Fruit fly (Drosophila melanogaster) whole organism, embryonic: ENCODE measurements around the gene CG9919.
A peak's percentile ranks its signal among the peaks of the same experiment; 100 is the strongest.

Experiments
- CG10654 ChIP-seq: fragments of 200-800 bp; sonication (Bioruptor generic); optimal IDR thresholded peaks from 2 replicates; lab custom pipeline; 2016; ENCODE audit warnings: missing biosample characterization, missing genetic modification characterization
- CG11723 ChIP-seq: fragments of 200-800 bp; sonication (Bioruptor generic); optimal IDR thresholded peaks from 2 replicates; lab custom pipeline; 2017; ENCODE audit warnings: missing biosample characterization, mild to moderate bottlenecking, missing genetic modification characterization
- CG12299 ChIP-seq: fragments of 200-800 bp; sonication (Bioruptor generic); optimal IDR thresholded peaks from 2 replicates; lab custom pipeline; 2018; ENCODE audit warnings: missing biosample characterization, mild to moderate bottlenecking, missing genetic modification characterization
- CG14014 ChIP-seq: fragments of 200-800 bp; sonication (Bioruptor generic); IDR thresholded peaks from 2 replicates; pipeline ENCODE4 v1.3.6; 2022; ENCODE audit warnings: missing biosample characterization, missing genetic modification characterization
- CG14441 ChIP-seq: fragments of 200-800 bp; sonication (Bioruptor generic); IDR thresholded peaks from 2 replicates; pipeline ENCODE4 v1.3.6; 2022; ENCODE audit warnings: missing biosample characterization, missing genetic modification characterization
- CG15073 ChIP-seq: fragments of 200-800 bp; sonication (Bioruptor generic); optimal IDR thresholded peaks from 2 replicates; lab custom pipeline; 2016; ENCODE audit warnings: missing biosample characterization, missing genetic modification characterization
- CG1832 ChIP-seq: fragments of 200-800 bp; sonication (Bioruptor generic); optimal IDR thresholded peaks from 2 replicates; lab custom pipeline; 2017; ENCODE audit warnings: missing biosample characterization, mild to moderate bottlenecking, missing genetic modification characterization, inconsistent platforms
- CG2712 ChIP-seq: fragments of 200-800 bp; optimal IDR thresholded peaks from 3 replicates; lab custom pipeline; 2019; ENCODE audit warnings: missing biosample characterization, mild to moderate bottlenecking, missing genetic modification characterization, moderate library complexity
- CG30403 ChIP-seq: fragments of 200-800 bp; sonication (Bioruptor generic); optimal IDR thresholded peaks from 3 replicates; lab custom pipeline; 2016; ENCODE audit warnings: missing biosample characterization, missing genetic modification characterization
- CG33213 ChIP-seq: fragments of 200-800 bp; sonication (Bioruptor generic); optimal IDR thresholded peaks from 3 replicates; lab custom pipeline; 2016; ENCODE audit warnings: missing biosample characterization, missing genetic modification characterization
- CG34376 ChIP-seq: fragments of 200-800 bp; sonication (Bioruptor generic); optimal IDR thresholded peaks from 2 replicates; lab custom pipeline; 2018; ENCODE audit warnings: missing biosample characterization, mild to moderate bottlenecking, missing genetic modification characterization
- CG7357 ChIP-seq: fragments of 200-800 bp; sonication (Bioruptor generic); IDR thresholded peaks from 3 replicates; pipeline ENCODE4 v1.3.6; 2022; ENCODE audit warnings: missing biosample characterization, missing genetic modification characterization
- CG9215 ChIP-seq: fragments of 200-800 bp; sonication (Bioruptor generic); IDR thresholded peaks from 2 replicates; pipeline ENCODE4 v1.3.6; 2022; ENCODE audit warnings: missing biosample characterization, missing genetic modification characterization
- CHES-1-like ChIP-seq: fragments of 200-800 bp; sonication (Bioruptor generic); optimal IDR thresholded peaks from 2 replicates; lab custom pipeline; 2016; ENCODE audit warnings: missing biosample characterization, missing genetic modification characterization
- CrebB ChIP-seq: fragments of 200-800 bp; sonication (Bioruptor generic); optimal IDR thresholded peaks from 3 replicates; lab custom pipeline; 2018; ENCODE audit warnings: missing biosample characterization, mild to moderate bottlenecking, missing genetic modification characterization
- H2.0 ChIP-seq: fragments of 200-800 bp; sonication (Bioruptor generic); IDR thresholded peaks from 2 replicates; pipeline ENCODE4 v1.3.6; 2022; ENCODE audit warnings: missing biosample characterization, missing genetic modification characterization
- HLH4C ChIP-seq: fragments of 200-800 bp; sonication (Bioruptor generic); IDR thresholded peaks from 3 replicates; pipeline ENCODE4 v1.3.6; 2022; ENCODE audit warnings: missing biosample characterization, missing genetic modification characterization; ENCODE audit not compliant: partially characterized antibody
- HLH54F ChIP-seq: fragments of 200-800 bp; sonication (Bioruptor generic); optimal IDR thresholded peaks from 3 replicates; lab custom pipeline; 2016; ENCODE audit warnings: missing biosample characterization, missing genetic modification characterization
- HmgZ ChIP-seq: fragments of 200-800 bp; sonication (Bioruptor generic); optimal IDR thresholded peaks from 2 replicates; lab custom pipeline; 2018; ENCODE audit warnings: missing biosample characterization, mild to moderate bottlenecking, missing genetic modification characterization
- Jarid2 ChIP-seq: fragments of 200-800 bp; sonication (Bioruptor generic); optimal IDR thresholded peaks from 3 replicates; lab custom pipeline; 2017; ENCODE audit warnings: mild to moderate bottlenecking, missing biosample characterization, missing genetic modification reagents, missing genetic modification characterization
- NK7.1 ChIP-seq: fragments of 200-800 bp; sonication (Bioruptor generic); optimal IDR thresholded peaks from 3 replicates; lab custom pipeline; 2016; ENCODE audit warnings: missing biosample characterization, missing genetic modification characterization
- Nf-YC ChIP-seq: fragments of 200-800 bp; optimal IDR thresholded peaks from 3 replicates; lab custom pipeline; 2019; ENCODE audit warnings: missing biosample characterization, mild to moderate bottlenecking, missing genetic modification characterization, moderate library complexity
- Opbp ChIP-seq: fragments of 200-800 bp; sonication (Bioruptor generic); IDR thresholded peaks from 3 replicates; pipeline ENCODE4 v1.3.6; 2022; ENCODE audit warnings: missing biosample characterization, missing genetic modification characterization; ENCODE audit not compliant: partially characterized antibody
- Pdp1 ChIP-seq, 2 experiments: fragments of 200-800 bp; sonication (Bioruptor generic); optimal IDR thresholded peaks; 3 replicates each; lab custom pipeline; 2016; ENCODE audit warnings: missing biosample characterization in 2 of 2, missing genetic modification characterization in 2 of 2, mild to moderate bottlenecking in 1 of 2, moderate library complexity in 1 of 2
- Poxn ChIP-seq: fragments of 200-800 bp; sonication (Bioruptor generic); IDR thresholded peaks from 2 replicates; pipeline ENCODE4 v1.3.6; 2022; ENCODE audit warnings: missing biosample characterization, missing genetic modification characterization
- Ravus ChIP-seq: fragments of 200-800 bp; sonication (Bioruptor generic); IDR thresholded peaks from 2 replicates; pipeline ENCODE4 v1.3.6; 2022; ENCODE audit warnings: missing biosample characterization, missing genetic modification characterization
- Sox100B ChIP-seq: fragments of 200-800 bp; sonication (Bioruptor generic); optimal IDR thresholded peaks from 3 replicates; lab custom pipeline; 2018; ENCODE audit warnings: missing biosample characterization, mild to moderate bottlenecking, missing genetic modification characterization
- Sox102F ChIP-seq: fragments of 200-800 bp; sonication (Bioruptor generic); optimal IDR thresholded peaks from 2 replicates; lab custom pipeline; 2018; ENCODE audit warnings: missing biosample characterization, mild to moderate bottlenecking, missing genetic modification characterization, moderate library complexity
- Sry-δ ChIP-seq: fragments of 200-800 bp; sonication (Bioruptor generic); optimal IDR thresholded peaks from 2 replicates; lab custom pipeline; 2016; ENCODE audit warnings: missing biosample characterization, missing genetic modification characterization
- Taf1 ChIP-seq: fragments of 200-800 bp; sonication (Bioruptor generic); IDR thresholded peaks from 2 replicates; pipeline ENCODE4 v1.3.6; 2022; ENCODE audit warnings: missing biosample characterization, missing genetic modification characterization
- az2 ChIP-seq: fragments of 200-800 bp; sonication (Bioruptor generic); optimal IDR thresholded peaks from 3 replicates; lab custom pipeline; 2016; ENCODE audit warnings: missing biosample characterization, missing genetic modification characterization
- br ChIP-seq: fragments of >200 bp; optimal IDR thresholded peaks from 2 replicates; lab custom pipeline; 2017
- crol ChIP-seq: fragments of 200-800 bp; sonication (Bioruptor generic); IDR thresholded peaks from 2 replicates; pipeline ENCODE4 v1.3.6; 2022; ENCODE audit warnings: missing biosample characterization, missing genetic modification characterization
- en ChIP-seq: fragments of 200-800 bp; sonication (Bioruptor generic); optimal IDR thresholded peaks from 2 replicates; lab custom pipeline; 2016; ENCODE audit warnings: missing biosample characterization, missing genetic modification characterization
- ftz-f1 ChIP-seq: fragments of 200-800 bp; sonication (Bioruptor generic); optimal IDR thresholded peaks from 2 replicates; lab custom pipeline; 2016; ENCODE audit warnings: missing biosample characterization, missing genetic modification characterization
- lmd ChIP-seq: fragments of 200-800 bp; sonication (Bioruptor generic); IDR thresholded peaks from 2 replicates; pipeline ENCODE4 v1.3.6; 2022; ENCODE audit warnings: missing biosample characterization, missing genetic modification characterization
- lov ChIP-seq, 2 experiments: fragments of 200-800 bp in 1 of 2; fragments of >200 bp in 1 of 2; sonication (Bioruptor generic) in 1 of 2; IDR thresholded peaks in 1 of 2; optimal IDR thresholded peaks in 1 of 2; 2 replicates in 1 of 2; 3 replicates in 1 of 2; pipeline versions ENCODE4 v1.3.6 to Lab custom; 2017 to 2022; ENCODE audit warnings: missing biosample characterization in 1 of 2, missing genetic modification characterization in 1 of 2
- odd ChIP-seq: fragments of 200-800 bp; sonication (Bioruptor generic); optimal IDR thresholded peaks from 2 replicates; lab custom pipeline; 2017; ENCODE audit warnings: missing biosample characterization, mild to moderate bottlenecking, missing genetic modification characterization
- org-1 ChIP-seq: fragments of 200-800 bp; sonication (Bioruptor generic); optimal IDR thresholded peaks from 2 replicates; lab custom pipeline; 2017; ENCODE audit warnings: missing biosample characterization, missing genetic modification characterization
- otp ChIP-seq: fragments of 200-800 bp; sonication (Bioruptor generic); IDR thresholded peaks from 3 replicates; pipeline ENCODE4, ENCODE4 v1.3.6; 2022; ENCODE audit warnings: missing biosample characterization, missing genetic modification characterization
- pan ChIP-seq, 4 experiments: fragments of >200 bp in 3 of 4; fragments of 200-800 bp in 1 of 4; sonication (Bioruptor generic) in 1 of 4; optimal IDR thresholded peaks in 3 of 4; IDR thresholded peaks in 1 of 4; 2 replicates each; pipeline versions ENCODE4 v1.3.6 to Lab custom; 2017 to 2022; ENCODE audit warnings: missing biosample characterization in 2 of 4, missing genetic modification characterization in 2 of 4, mixed read lengths in 1 of 4
- pfk ChIP-seq: fragments of 200-800 bp; sonication (Bioruptor generic); optimal IDR thresholded peaks from 2 replicates; lab custom pipeline; 2018; ENCODE audit warnings: missing biosample characterization, mild to moderate bottlenecking, missing genetic modification characterization, moderate library complexity
- pho ChIP-seq: fragments of 200-800 bp; sonication (Bioruptor generic); optimal IDR thresholded peaks from 2 replicates; lab custom pipeline; 2016; ENCODE audit warnings: missing biosample characterization, missing genetic modification characterization
- repo ChIP-seq: fragments of 200-800 bp; sonication (Bioruptor generic); optimal IDR thresholded peaks from 2 replicates; lab custom pipeline; 2016; ENCODE audit warnings: missing biosample characterization, missing genetic modification characterization
- tap ChIP-seq: fragments of 200-800 bp; optimal IDR thresholded peaks from 3 replicates; lab custom pipeline; 2019; ENCODE audit warnings: missing biosample characterization, mild to moderate bottlenecking, missing genetic modification characterization, moderate library complexity
- tna ChIP-seq: fragments of 200-800 bp; sonication (Bioruptor generic); IDR thresholded peaks from 2 replicates; pipeline ENCODE4 v1.3.6; 2022; ENCODE audit warnings: missing biosample characterization, missing genetic modification characterization; ENCODE audit not compliant: partially characterized antibody
- ttk ChIP-seq: fragments of 200-800 bp; sonication (Bioruptor generic); IDR thresholded peaks from 2 replicates; pipeline ENCODE4 v2.1.2; 2022; ENCODE audit warnings: missing biosample characterization, missing genetic modification characterization
- wor ChIP-seq: fragments of 200-800 bp; sonication (Bioruptor generic); IDR thresholded peaks from 2 replicates; pipeline ENCODE4 v1.3.6; 2022; ENCODE audit warnings: missing biosample characterization, missing genetic modification characterization
- zf30C ChIP-seq: fragments of 200-800 bp; sonication (Bioruptor generic); optimal IDR thresholded peaks from 3 replicates; lab custom pipeline; 2018; ENCODE audit warnings: missing biosample characterization, mild to moderate bottlenecking, missing genetic modification characterization

Gene CG9919

dm6 chrX:16335107-16335642 lies 4.6 kb upstream of the CG9919 start:
- TF ChIP-seq pan (optimal IDR thresholded peaks at IDR 0.05; lab: Kevin White, UChicago) (no peak), pan (GFP tag; optimal IDR thresholded peaks at IDR 0.05 in 1 of 2, IDR thresholded peaks at IDR 0.05 in 1 of 2) (peak in 1 of 2 experiments; percentile 83), CG30403 (GFP tag; lab: Kevin White, UChicago) (peak; percentile 80), NK7.1 (GFP tag; lab: Kevin White, UChicago) (peak; percentile 22), Opbp (GFP tag; lab: Robert Waterston, UW) (no peak), CrebB (tag; lab: Kevin White, UChicago) (no peak), CG10654 (peak; percentile 56), en (no peak), CG7357 (peak; percentile 55; the same call in 1 of the 3 replicates), HLH4C (no peak), wor (GFP tag; lab: Robert Waterston, UW) (peak; percentile 51; the same call in 1 of the 2 replicates), repo (GFP tag; lab: Kevin White, UChicago) (peak; percentile 44), zf30C (no peak), CG12299 (peak; percentile 13), tap (tag; lab: Kevin White, UChicago) (peak; percentile 43), br (no peak), CG34376 (GFP tag; lab: Kevin White, UChicago) (peak; percentile 60), Pdp1 (GFP tag; optimal IDR thresholded peaks at IDR 0.05; lab: Kevin White, UChicago) (peak; percentile 76 to 84), ttk (peak; percentile 72), az2 (GFP tag; lab: Kevin White, UChicago) (peak; percentile 73), CG33213 (GFP tag; lab: Kevin White, UChicago) (peak; percentile 62), Sry-δ (peak; percentile 44), CG1832 (no peak), HmgZ (peak; percentile 53), lov (optimal IDR thresholded peaks at IDR 0.05; lab: Kevin White, UChicago) (no peak), lov (GFP tag; IDR thresholded peaks at IDR 0.05; lab: Robert Waterston, UW) (peak; percentile 81; the same call in 2 of the 3 replicates), Ravus (GFP tag; lab: Robert Waterston, UW) (peak; percentile 49; the same call in 1 of the 2 replicates), otp (GFP tag; lab: Robert Waterston, UW) (peak; percentile 78; the same call in 2 of the 3 replicates), pho (GFP tag; lab: Kevin White, UChicago) (peak; percentile 77), H2.0 (peak; percentile 61), org-1 (GFP tag; lab: Kevin White, UChicago) (peak; percentile 54), CHES-1-like (GFP tag; lab: Kevin White, UChicago) (peak; percentile 73), CG11723 (GFP tag; lab: Kevin White, UChicago) (peak; percentile 62), CG15073 (GFP tag; lab: Kevin White, UChicago) (no peak), ftz-f1 (no peak), CG14441 (GFP tag; lab: Robert Waterston, UW) (peak; percentile 82), Poxn (GFP tag; lab: Robert Waterston, UW) (no peak), Sox100B (peak; percentile 47), Taf1 (GFP tag; lab: Robert Waterston, UW) (no peak), crol (no peak), pfk (peak; percentile 23), CG2712 (peak; percentile 57), lmd (GFP tag; lab: Robert Waterston, UW) (peak; percentile 72), CG14014 (GFP tag; lab: Robert Waterston, UW) (peak; percentile 73; the same call in 1 of the 2 replicates), HLH54F (peak; percentile 76), Sox102F (peak; percentile 77), odd (GFP tag; lab: Kevin White, UChicago) (peak; percentile 71), tna (peak; percentile 14; the same call in 1 of the 2 replicates), Jarid2 (GFP tag; lab: Kevin White, UChicago) (no peak), CG9215 (GFP tag; lab: Robert Waterston, UW) (no peak; the same call in none of the 2 replicates), Nf-YC (peak; percentile 37)
